Fruit fly (Drosophila melanogaster) whole organism: ENCODE results near the gene CG14434.

Experiments
- CG8478 ChIP-seq: fragments of >200 bp; optimal IDR thresholded peaks from 2 replicates; lab custom pipeline; 2018; ENCODE audit warnings: inconsistent platforms
- psq ChIP-seq: fragments of >200 bp; optimal IDR thresholded peaks from 2 replicates; lab custom pipeline; 2017
- usp ChIP-seq: fragments of >200 bp; optimal IDR thresholded peaks from 2 replicates; lab custom pipeline; 2017; ENCODE audit warnings: missing biosample characterization, missing genetic modification characterization, mixed read lengths

DNA sequence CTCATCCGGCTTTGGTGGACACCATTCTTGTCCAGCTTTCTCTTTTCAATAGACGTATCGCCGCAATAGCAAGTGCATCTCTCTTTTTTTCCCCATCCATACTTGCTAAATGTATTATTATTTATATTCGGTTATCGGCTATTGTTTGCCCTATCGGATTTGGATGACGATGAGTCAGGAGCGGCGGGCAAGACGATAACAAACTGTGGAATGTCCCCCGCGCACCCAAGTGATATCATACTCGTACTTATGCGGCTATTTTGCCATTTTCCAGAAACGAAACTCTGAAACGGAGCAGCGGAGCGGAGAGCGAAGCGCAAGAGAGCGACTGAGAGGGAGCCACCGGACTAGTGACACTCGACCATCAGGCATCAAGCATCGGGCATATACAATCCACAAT is 61.6 kb downstream of the CG14434 start:
- TF ChIP-seq CG8478 (lab: Kevin White, UChicago) (no peak), psq (lab: Kevin White, UChicago) (no peak), usp (GFP tag; lab: Kevin White, UChicago) (no peak)
